Worm (Caenorhabditis elegans): ENCODE data around the gene T07D4.5.

T07D4.5 gene

ce11 chrII:8877032-8877985 is 6.8 kb downstream of the T07D4.5 start:
- TF ChIP-seq snpc-4 (tag; optimal IDR thresholded peaks at IDR 0.05) (peak; percentile 56), nhr-23 (tag; optimal IDR thresholded peaks at IDR 0.05) (no peak)

ce11 chrII:8873842-8874241 is 10.3 kb downstream of the T07D4.5 start, which contains the start of gene T07D4.2:
Gene T07D4.2 (minus strand): TSS chrII:8873942.
- TF ChIP-seq hmg-11 (tag; optimal IDR thresholded peaks at IDR 0.05) (no peak), tbx-2 (tag; optimal IDR thresholded peaks at IDR 0.05) (no peak), nhr-237 (tag; optimal IDR thresholded peaks at IDR 0.05) (no peak), lin-15B (tag; optimal IDR thresholded peaks at IDR 0.05) (no peak), egl-27 (tag; optimal IDR thresholded peaks at IDR 0.05) (no peak), unc-62 (GFP tag; optimal IDR thresholded peaks at IDR 0.05) (peak; percentile 11), elt-1 (tag; optimal IDR thresholded peaks at IDR 0.05) (no peak), R02D3.7 (tag; optimal IDR thresholded peaks at IDR 0.05) (no peak)

DNA sequence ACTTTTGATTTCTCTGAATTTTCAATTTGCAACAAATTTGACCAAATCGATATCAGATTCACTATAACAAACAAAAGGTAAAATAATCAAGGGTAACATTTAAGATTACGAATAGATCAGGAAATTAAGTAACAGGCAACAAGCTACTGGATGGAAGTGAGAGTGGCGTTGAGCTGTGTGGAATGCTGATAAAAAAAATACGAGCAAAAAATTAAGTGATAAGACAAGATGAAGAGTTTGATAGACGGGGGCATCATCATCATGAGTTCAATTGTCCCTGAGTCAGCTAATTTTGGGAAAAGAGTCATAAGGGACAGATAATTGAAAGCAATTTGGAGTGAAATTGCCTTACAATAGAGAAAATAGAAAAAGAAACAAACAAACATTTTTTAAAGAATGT is 17.3 kb downstream of the T07D4.5 start:
- TF ChIP-seq ceh-16 (tag; optimal IDR thresholded peaks at IDR 0.05), result no peak
- peak; percentile 83 for TF ChIP-seq elt-2 (tag; optimal IDR thresholded peaks at IDR 0.05)
- TF ChIP-seq pqm-1 (tag; optimal IDR thresholded peaks at IDR 0.05), result peak; percentile 67
- peak; percentile 21 for TF ChIP-seq jun-1 (tag; optimal IDR thresholded peaks at IDR 0.05)
- no peak for TF ChIP-seq elt-3 (tag; optimal IDR thresholded peaks at IDR 0.05)
- no peak for TF ChIP-seq fos-1 (tag; optimal IDR thresholded peaks at IDR 0.05)

DNA sequence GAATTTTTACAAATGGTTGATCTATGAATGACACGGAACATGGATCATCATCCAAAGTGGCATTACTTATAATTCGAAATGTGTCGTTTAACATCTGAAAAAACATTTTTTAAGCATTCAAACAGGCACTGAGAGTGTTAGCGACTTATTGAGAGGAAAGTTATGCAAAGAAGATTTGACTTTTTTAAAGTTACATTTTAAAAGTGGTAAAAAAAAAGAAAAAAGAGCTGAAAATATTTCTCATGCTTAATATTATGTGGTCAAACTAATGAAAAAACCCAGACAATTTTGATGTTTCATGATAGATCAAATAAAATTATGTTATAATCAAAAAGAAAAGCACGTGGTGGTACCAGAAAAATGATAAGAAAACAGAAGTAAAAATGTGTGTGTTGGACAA is 19.1 kb downstream of the T07D4.5 start, which contains the start of gene npr-20:
TSS of gene npr-20 (minus strand) at position 101 of the 400 bp plus-strand sequence.
- TF ChIP-seq elt-2 (tag; optimal IDR thresholded peaks at IDR 0.05) (peak; percentile 10), skn-1 (tag; optimal IDR thresholded peaks at IDR 0.05) (no peak), ZK546.5 (tag; optimal IDR thresholded peaks at IDR 0.05) (no peak)

DNA sequence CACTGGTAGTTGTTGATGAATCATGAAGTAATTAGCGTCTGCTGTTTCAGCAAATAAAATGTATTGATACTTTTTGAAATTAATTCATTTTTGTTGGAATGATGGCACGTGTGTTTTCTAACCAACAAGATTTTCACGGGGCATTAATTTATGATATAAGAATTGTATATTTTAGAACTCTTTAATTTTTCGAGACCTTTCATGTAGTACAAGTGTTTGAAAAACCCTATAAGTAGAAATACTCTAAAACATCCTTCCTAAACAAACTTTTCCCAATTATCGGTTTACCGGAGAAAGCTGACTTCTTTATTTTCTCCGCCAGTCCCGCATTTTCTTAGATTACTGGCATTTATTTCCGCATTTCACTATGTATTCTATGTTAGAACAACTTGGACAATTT is 24.5 kb downstream of the T07D4.5 start, which contains the start of gene snb-6:
TSS of gene snb-6 (minus strand) at position 101 of the 400 bp plus-strand sequence.
- TF ChIP-seq nhr-77 (tag; optimal IDR thresholded peaks at IDR 0.05), result no peak
- no peak for TF ChIP-seq elt-1 (tag; optimal IDR thresholded peaks at IDR 0.05)
- TF ChIP-seq nhr-237 (tag; optimal IDR thresholded peaks at IDR 0.05), result no peak
- no peak for TF ChIP-seq eor-1 (tag; optimal IDR thresholded peaks at IDR 0.05)
- TF ChIP-seq fkh-2 (tag; optimal IDR thresholded peaks at IDR 0.05), result no peak
- no peak for TF ChIP-seq mdl-1 (tag; optimal IDR thresholded peaks at IDR 0.05)
- no peak for TF ChIP-seq fos-1 (tag; optimal IDR thresholded peaks at IDR 0.05)
- TF ChIP-seq elt-2 (tag; optimal IDR thresholded peaks at IDR 0.05), result no peak
- TF ChIP-seq snpc-4 (tag; optimal IDR thresholded peaks at IDR 0.05), result no peak
- no peak for TF ChIP-seq nhr-23 (tag; optimal IDR thresholded peaks at IDR 0.05)
- TF ChIP-seq ceh-9 (tag; optimal IDR thresholded peaks at IDR 0.05), result no peak
- TF ChIP-seq daf-12 (tag; optimal IDR thresholded peaks at IDR 0.05), result no peak
- no peak for TF ChIP-seq tbx-2 (tag; optimal IDR thresholded peaks at IDR 0.05)
- no peak for TF ChIP-seq lin-39 (tag; optimal IDR thresholded peaks at IDR 0.05)
- TF ChIP-seq ZK546.5 (tag; optimal IDR thresholded peaks at IDR 0.05), result no peak
- TF ChIP-seq hmg-11 (tag; optimal IDR thresholded peaks at IDR 0.05), result no peak
- TF ChIP-seq skn-1 (tag; optimal IDR thresholded peaks at IDR 0.05), result no peak
- no peak for TF ChIP-seq nhr-11 (tag; optimal IDR thresholded peaks at IDR 0.05)

- TF ChIP-seq pqm-1 (tag; optimal IDR thresholded peaks at IDR 0.05) (no peak), tbx-2 (tag; optimal IDR thresholded peaks at IDR 0.05) (no peak), egl-5 (tag; optimal IDR thresholded peaks at IDR 0.05) (no peak), aly-2 (tag; optimal IDR thresholded peaks at IDR 0.05) (no peak), nhr-11 (tag; optimal IDR thresholded peaks at IDR 0.05) (no peak), nhr-12 (tag; optimal IDR thresholded peaks at IDR 0.05) (no peak), hmg-11 (tag; optimal IDR thresholded peaks at IDR 0.05) (no peak), mdl-1 (tag; optimal IDR thresholded peaks at IDR 0.05) (no peak), nhr-237 (tag; optimal IDR thresholded peaks at IDR 0.05) (no peak), lin-39 (tag; optimal IDR thresholded peaks at IDR 0.05) (no peak), nhr-23 (tag; optimal IDR thresholded peaks at IDR 0.05) (no peak), nhr-43 (tag; optimal IDR thresholded peaks at IDR 0.05; ENCODE audit: poor library complexity, severe bottlenecking) (no peak), zag-1 (tag; optimal IDR thresholded peaks at IDR 0.05) (no peak), R02D3.7 (tag; optimal IDR thresholded peaks at IDR 0.05) (no peak)
Observed at ce11 chrII:8857074-8857473, 27.1 kb downstream of the T07D4.5 start.

Measured in whole organism, L3 larva.